Worm (Caenorhabditis elegans) whole organism, mixed stage, embryonic: ENCODE results near the gene Y73C8C.12.

Experiments
- hlh-1 ChIP-seq: fragments of 150-350 bp; optimal IDR thresholded peaks from 2 replicates; lab custom pipeline; 2014; ENCODE audit warnings: missing biosample characterization, missing genetic modification reagents, missing genetic modification characterization
- mls-2 ChIP-seq: sonication (generic microtip); optimal IDR thresholded peaks from 2 replicates; lab custom pipeline; 2016; ENCODE audit warnings: mild to moderate bottlenecking, missing genetic modification characterization, moderate library complexity, missing compliant biosample characterization
- nhr-237 ChIP-seq: fragments of 150-350 bp; optimal IDR thresholded peaks from 2 replicates; lab custom pipeline; 2014; ENCODE audit warnings: missing biosample characterization, missing genetic modification characterization
- sem-2 ChIP-seq: fragments of 200-800 bp; sonication (Bioruptor generic); optimal IDR thresholded peaks from 2 replicates; lab custom pipeline; 2018; ENCODE audit warnings: mild to moderate bottlenecking, missing genetic modification characterization, missing compliant biosample characterization
- unc-39 ChIP-seq: fragments of 150-350 bp; optimal IDR thresholded peaks from 2 replicates; lab custom pipeline; 2014; ENCODE audit warnings: missing biosample characterization, missing genetic modification characterization

Y73C8C.12 gene

DNA sequence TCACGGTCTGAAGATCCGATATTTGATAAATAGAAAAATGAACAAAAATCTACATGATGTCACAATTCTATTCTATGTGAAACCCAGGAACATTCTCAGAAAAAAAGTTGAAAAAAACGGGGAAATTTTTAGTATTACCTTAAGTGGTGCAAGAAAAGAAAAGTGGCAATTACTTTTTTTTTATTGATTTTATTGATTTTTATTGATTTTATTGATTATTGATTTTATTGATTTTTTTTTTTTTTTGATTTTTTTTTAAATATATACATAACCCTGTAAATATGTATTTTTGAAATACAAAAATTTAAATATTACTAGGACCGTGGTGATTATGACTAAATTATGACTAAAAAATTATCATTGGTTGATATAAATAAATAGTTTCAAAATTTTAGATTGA lies 46.6 kb downstream of the Y73C8C.12 start:
- no peak for TF ChIP-seq sem-2
- no peak for TF ChIP-seq nhr-237 (tag; lab: Kevin White, UChicago)
- TF ChIP-seq hlh-1 (tag; lab: Kevin White, UChicago): no peak
- TF ChIP-seq mls-2: no peak
- no peak for TF ChIP-seq unc-39 (tag; lab: Kevin White, UChicago)
